Worm (Caenorhabditis elegans): Measurements from ENCODE around the gene ssna-1.
A peak's percentile ranks its signal among the peaks of the same experiment; 100 is the strongest.

ssna-1 gene

DNA sequence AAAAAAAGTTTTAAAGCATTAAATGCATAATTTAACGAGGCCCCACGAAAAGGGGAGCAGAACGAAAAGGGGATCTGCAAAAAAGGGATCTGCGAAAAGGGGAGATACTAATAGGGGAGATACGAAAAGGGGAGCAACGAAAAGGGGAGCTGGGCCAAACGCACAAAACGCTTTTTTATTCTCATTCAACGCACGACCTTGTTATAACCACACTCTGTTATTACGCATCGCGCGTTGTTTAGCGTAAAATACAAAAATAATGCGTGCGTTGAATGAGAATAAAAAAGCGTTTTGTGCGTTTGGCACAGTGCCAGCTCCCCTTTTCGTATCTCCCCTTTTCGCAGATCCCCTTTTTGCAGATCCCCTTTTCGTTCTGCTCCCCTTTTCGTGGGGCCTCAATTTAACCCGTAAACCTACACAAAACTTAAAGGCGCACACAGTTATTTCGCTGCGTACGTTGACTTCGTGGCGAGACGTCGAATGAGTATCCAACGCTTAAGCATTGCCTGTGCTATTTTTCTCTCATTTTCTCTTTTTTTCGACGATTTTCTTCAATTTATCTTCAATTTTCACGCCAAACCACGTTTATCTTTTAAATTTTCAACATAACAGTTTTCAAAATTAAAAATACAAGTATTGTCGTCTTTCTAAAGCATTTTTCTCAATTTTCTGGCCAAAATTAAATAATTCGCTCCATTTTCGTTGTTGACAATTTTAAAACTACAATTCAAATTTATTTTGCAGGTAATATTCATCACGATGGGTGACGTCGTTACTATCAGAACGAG is 2.5 kb upstream of the ssna-1 start, which contains the start of gene rps-24 (continued):
- TF ChIP-seq dsc-1 (tag; optimal IDR thresholded peaks at IDR 0.05) (peak; percentile 85), snpc-4 (tag; optimal IDR thresholded peaks at IDR 0.05) (peak; percentile 66), unc-86 (tag; optimal IDR thresholded peaks at IDR 0.05) (peak; percentile 93), sup-37 (GFP tag; optimal IDR thresholded peaks at IDR 0.05) (peak; percentile 7), mdl-1 (tag; optimal IDR thresholded peaks at IDR 0.05) (peak in 1 of 2 experiments; percentile 84), egl-27 (tag; optimal IDR thresholded peaks at IDR 0.05) (peak in 1 of 2 experiments; percentile 32), nhr-47 (tag; optimal IDR thresholded peaks at IDR 0.05) (peak; percentile 97), vab-15 (tag; optimal IDR thresholded peaks at IDR 0.05) (peak; percentile 83), elt-2 (tag; optimal IDR thresholded peaks at IDR 0.05) (peak; percentile 39), lin-13 (GFP tag; optimal IDR thresholded peaks at IDR 0.05) (peak; percentile 87), hpl-2 (GFP tag; optimal IDR thresholded peaks at IDR 0.05) (peak; percentile 22), lin-39 (tag; optimal IDR thresholded peaks at IDR 0.05) (peak; percentile 43), C16A3.4 (tag; optimal IDR thresholded peaks at IDR 0.05) (peak; percentile 92), irx-1 (tag; optimal IDR thresholded peaks at IDR 0.05) (peak; percentile 80), mab-9 (GFP tag; IDR thresholded peaks at IDR 0.05) (peak; percentile 89), swsn-7 (tag; optimal IDR thresholded peaks at IDR 0.05) (peak; percentile 93), mef-2 (tag; optimal IDR thresholded peaks at IDR 0.05) (peak; percentile 5), lin-35 (GFP tag; optimal IDR thresholded peaks at IDR 0.05) (peak; percentile 81 to 90), skn-1 (tag; optimal IDR thresholded peaks at IDR 0.05) (peak; percentile 59), egl-13 (tag; optimal IDR thresholded peaks at IDR 0.05) (peak; percentile 76), elt-3 (tag; optimal IDR thresholded peaks at IDR 0.05) (peak in 3 of 6 experiments; percentile 39 to 80 (median 73)), ceh-82 (tag; optimal IDR thresholded peaks at IDR 0.05) (peak; percentile 83 to 94 (median 86)), pax-3 (tag; optimal IDR thresholded peaks at IDR 0.05) (peak; percentile 90), ceh-88 (GFP tag; IDR thresholded peaks at IDR 0.05) (peak; percentile 96), nhr-237 (tag; optimal IDR thresholded peaks at IDR 0.05) (peak; percentile 73), ztf-11 (tag; optimal IDR thresholded peaks at IDR 0.05) (peak in 1 of 2 experiments; percentile 91)

DNA sequence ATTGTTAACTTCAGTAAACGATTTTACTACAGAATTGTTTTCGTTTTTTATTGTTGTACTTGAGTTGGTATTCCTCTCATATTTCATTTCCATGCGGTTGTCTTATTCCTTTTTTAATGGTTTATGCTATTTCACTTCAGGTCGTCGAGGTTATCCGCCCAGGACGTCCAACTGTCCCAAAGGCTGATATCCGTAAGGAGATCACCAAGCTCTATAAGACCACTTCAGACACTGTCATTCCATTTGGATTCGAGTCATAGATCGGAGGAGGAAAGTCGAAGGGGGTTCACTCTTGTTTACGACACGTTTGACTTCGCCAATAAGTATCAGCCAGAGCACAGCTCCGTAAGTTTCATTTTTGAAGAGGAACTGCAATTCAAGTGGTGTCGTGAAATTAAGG is 1.3 kb upstream of the ssna-1 start, which contains the start of gene T07A9.14:
TSS of gene T07A9.14 (plus strand) at position 124 of the 400 bp plus-strand sequence.
- TF ChIP-seq grh-1 (GFP tag; IDR thresholded peaks at IDR 0.05) (no peak), ceh-88 (GFP tag; IDR thresholded peaks at IDR 0.05) (no peak), snu-23 (GFP tag; optimal IDR thresholded peaks at IDR 0.05) (no peak)

DNA sequence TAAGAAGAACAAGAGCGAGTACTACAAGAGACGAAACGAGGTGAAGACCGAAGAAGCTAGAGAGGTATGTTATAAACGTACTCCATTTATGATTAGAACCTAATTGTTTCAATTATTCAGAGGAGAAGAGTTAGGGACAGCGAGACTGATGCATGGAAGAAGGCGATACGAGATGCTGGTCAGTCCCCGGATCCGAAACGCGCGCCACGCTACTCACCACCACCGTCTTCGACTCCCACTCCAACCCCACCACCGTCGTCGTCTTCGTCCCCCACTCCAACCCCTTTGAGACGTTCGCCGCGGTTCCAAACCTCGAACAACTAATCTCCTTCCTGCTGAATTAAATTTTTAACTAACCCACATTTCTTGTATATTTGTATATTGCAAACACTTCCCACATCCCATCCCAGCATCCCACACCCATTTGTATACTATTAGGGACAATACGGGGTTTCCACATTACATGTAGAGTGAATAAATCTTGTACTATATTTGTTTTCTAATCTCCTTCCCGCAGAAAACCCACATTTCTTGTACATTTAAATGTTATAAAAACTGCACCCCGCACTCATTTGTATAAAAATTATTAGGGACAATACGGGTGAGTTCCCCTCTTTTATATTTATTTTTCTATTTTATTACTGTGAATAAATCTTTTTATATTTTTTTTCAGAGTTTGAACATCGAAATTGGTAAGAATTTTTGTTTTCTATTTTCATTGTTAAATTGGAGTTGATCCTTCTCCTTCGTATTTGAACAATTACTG is 418 bp upstream of the ssna-1 start:
- TF ChIP-seq efl-1 (optimal IDR thresholded peaks at IDR 0.05) (no peak), efl-1 (GFP tag; optimal IDR thresholded peaks at IDR 0.05 in 1 of 2) (peak in 1 of 2 experiments; percentile 10), fos-1 (tag; optimal IDR thresholded peaks at IDR 0.05) (no peak)

DNA sequence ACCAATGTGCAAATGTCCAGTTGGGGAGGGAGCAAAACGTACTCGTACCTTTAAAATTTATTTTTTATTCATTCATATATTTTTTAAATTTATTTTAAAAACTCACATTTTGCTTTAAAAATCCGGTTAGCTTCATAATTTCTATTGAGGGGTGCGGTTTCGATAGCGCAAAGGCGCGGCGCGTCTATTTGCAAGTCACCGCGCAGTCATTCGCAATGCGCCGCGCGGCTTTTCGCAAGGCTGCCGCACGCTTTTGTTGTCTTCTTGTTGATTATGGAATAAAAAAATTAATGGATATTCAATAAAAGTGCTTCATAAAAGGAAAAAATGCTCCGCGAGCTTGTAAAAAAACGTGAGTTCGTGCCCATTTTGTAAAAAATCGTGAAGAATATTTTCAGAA is 2.4 kb downstream of the ssna-1 start, which contains the start of the genes ears-2 and uncp-18:
TSS of gene ears-2 (minus strand) at position 190 of the 400 bp plus-strand sequence.
TSS of gene uncp-18 (plus strand) at position 282 of the 400 bp plus-strand sequence.
- TF ChIP-seq zip-4 (GFP tag; optimal IDR thresholded peaks at IDR 0.05): peak; percentile 65
- no peak for TF ChIP-seq sptf-1 (tag; optimal IDR thresholded peaks at IDR 0.05)
- peak in 1 of 2 experiments; percentile 64 for TF ChIP-seq mdl-1 (tag; optimal IDR thresholded peaks at IDR 0.05)
- peak; percentile 67 for TF ChIP-seq F16B12.6 (tag; optimal IDR thresholded peaks at IDR 0.05)
- TF ChIP-seq ceh-90 (tag; optimal IDR thresholded peaks at IDR 0.05): peak; percentile 49
- TF ChIP-seq fos-1 (tag; optimal IDR thresholded peaks at IDR 0.05): peak; percentile 63
- TF ChIP-seq dsc-1 (tag; optimal IDR thresholded peaks at IDR 0.05): peak; percentile 93
- peak; percentile 84 for TF ChIP-seq egl-13 (tag; optimal IDR thresholded peaks at IDR 0.05)
- TF ChIP-seq lin-13 (GFP tag; optimal IDR thresholded peaks at IDR 0.05): peak; percentile 83
- peak; percentile 63 for TF ChIP-seq lin-15B (tag; optimal IDR thresholded peaks at IDR 0.05)
- peak; percentile 93 for TF ChIP-seq nhr-47 (tag; optimal IDR thresholded peaks at IDR 0.05)
- TF ChIP-seq nhr-11 (tag; optimal IDR thresholded peaks at IDR 0.05): peak; percentile 52
- TF ChIP-seq blmp-1 (tag; optimal IDR thresholded peaks at IDR 0.05): peak; percentile 77
- peak; percentile 63 for TF ChIP-seq lin-39 (tag; optimal IDR thresholded peaks at IDR 0.05)
- no peak for TF ChIP-seq pqm-1 (tag; optimal IDR thresholded peaks at IDR 0.05)
- TF ChIP-seq vab-15 (tag; optimal IDR thresholded peaks at IDR 0.05): peak; percentile 87
- TF ChIP-seq nhr-19 (GFP tag; conservative IDR thresholded peaks at IDR 0.05): peak; percentile 90
- TF ChIP-seq nhr-237 (tag; optimal IDR thresholded peaks at IDR 0.05): peak; percentile 41
- TF ChIP-seq pag-3 (tag; optimal IDR thresholded peaks at IDR 0.05; ENCODE audit: borderline replicate concordance, insufficient read depth): no peak
- TF ChIP-seq snpc-4 (tag; optimal IDR thresholded peaks at IDR 0.05): peak; percentile 83
- peak; percentile 54 for TF ChIP-seq mef-2 (tag; optimal IDR thresholded peaks at IDR 0.05)
- no peak for TF ChIP-seq nhr-12 (tag; optimal IDR thresholded peaks at IDR 0.05)
- peak; percentile 77 for TF ChIP-seq ceh-8 (GFP tag; optimal IDR thresholded peaks at IDR 0.05)
